Fruit fly (Drosophila melanogaster) whole organism, embryonic: ENCODE data around the gene dbf.

ENCODE experiments used
- CG10209 ChIP-seq: fragments of 200-800 bp; sonication (Bioruptor generic); optimal IDR thresholded peaks from 3 replicates; lab custom pipeline; 2017; ENCODE audit warnings: missing biosample characterization, mild to moderate bottlenecking, missing genetic modification characterization, missing genetic modification reagents
- CG11695 ChIP-seq: fragments of 200-800 bp; sonication (Bioruptor generic); IDR thresholded peaks from 3 replicates; pipeline ENCODE4 v1.3.6; 2022; ENCODE audit warnings: missing biosample characterization, missing genetic modification characterization
- CG12071 ChIP-seq: fragments of 200-800 bp; sonication (Bioruptor generic); optimal IDR thresholded peaks from 3 replicates; lab custom pipeline; 2018; ENCODE audit warnings: missing biosample characterization, mild to moderate bottlenecking, missing genetic modification characterization
- CG14014 ChIP-seq: fragments of 200-800 bp; sonication (Bioruptor generic); IDR thresholded peaks from 2 replicates; pipeline ENCODE4 v1.3.6; 2022; ENCODE audit warnings: missing biosample characterization, missing genetic modification characterization
- CG14441 ChIP-seq: fragments of 200-800 bp; sonication (Bioruptor generic); IDR thresholded peaks from 2 replicates; pipeline ENCODE4 v1.3.6; 2022; ENCODE audit warnings: missing biosample characterization, missing genetic modification characterization
- CG14710 ChIP-seq: fragments of 200-800 bp; sonication (Bioruptor generic); optimal IDR thresholded peaks from 3 replicates; lab custom pipeline; 2019; ENCODE audit warnings: missing biosample characterization, mild to moderate bottlenecking, missing genetic modification characterization, moderate library complexity
- CG15514 ChIP-seq: fragments of 200-800 bp; sonication (Bioruptor generic); optimal IDR thresholded peaks from 3 replicates; lab custom pipeline; 2017; ENCODE audit warnings: missing biosample characterization, missing genetic modification characterization, mild to moderate bottlenecking, moderate library complexity, missing genetic modification reagents
- CG15601 ChIP-seq: fragments of 200-800 bp; sonication (Bioruptor generic); optimal IDR thresholded peaks from 3 replicates; lab custom pipeline; 2019; ENCODE audit warnings: missing biosample characterization, mild to moderate bottlenecking, missing genetic modification characterization, moderate library complexity
- CG1602 ChIP-seq: fragments of 200-800 bp; sonication (Bioruptor generic); optimal IDR thresholded peaks from 3 replicates; lab custom pipeline; 2016; ENCODE audit warnings: missing biosample characterization, missing genetic modification characterization
- CG17186 ChIP-seq: fragments of 200-800 bp; sonication (Bioruptor generic); optimal IDR thresholded peaks from 3 replicates; lab custom pipeline; 2017; ENCODE audit warnings: missing biosample characterization, missing genetic modification reagents, missing genetic modification characterization
- CG18599 ChIP-seq: fragments of 200-800 bp; sonication (Bioruptor generic); optimal IDR thresholded peaks from 3 replicates; lab custom pipeline; 2017; ENCODE audit warnings: missing biosample characterization, missing genetic modification characterization, mild to moderate bottlenecking, moderate library complexity, missing genetic modification reagents
- CG18619 ChIP-seq: fragments of 200-800 bp; sonication (Bioruptor generic); optimal IDR thresholded peaks from 3 replicates; lab custom pipeline; 2017; ENCODE audit warnings: missing biosample characterization, mild to moderate bottlenecking, missing genetic modification characterization
- CG2678 ChIP-seq: fragments of 200-800 bp; sonication (Bioruptor generic); optimal IDR thresholded peaks from 3 replicates; lab custom pipeline; 2019; ENCODE audit warnings: missing biosample characterization, mild to moderate bottlenecking, missing genetic modification characterization, moderate library complexity
- CG31224 ChIP-seq: fragments of 200-800 bp; sonication (Bioruptor generic); IDR thresholded peaks from 2 replicates; pipeline ENCODE4 v1.3.6; 2022; ENCODE audit warnings: missing biosample characterization, missing genetic modification characterization
- CG32772 ChIP-seq: fragments of 200-800 bp; sonication (Bioruptor generic); IDR thresholded peaks from 2 replicates; pipeline ENCODE4 v1.3.6; 2022; ENCODE audit warnings: missing biosample characterization, missing genetic modification characterization
- CG4730 ChIP-seq: fragments of 200-800 bp; sonication (Bioruptor generic); IDR thresholded peaks from 2 replicates; pipeline ENCODE4 v1.3.6; 2022; ENCODE audit warnings: missing biosample characterization, missing genetic modification characterization
- CG6254 ChIP-seq: fragments of 200-800 bp; sonication (Bioruptor generic); optimal IDR thresholded peaks from 3 replicates; lab custom pipeline; 2017; ENCODE audit warnings: mild to moderate bottlenecking, missing biosample characterization, missing genetic modification reagents, missing genetic modification characterization
- CG6272 ChIP-seq: fragments of 200-800 bp; sonication (Bioruptor generic); IDR thresholded peaks from 2 replicates; pipeline ENCODE4 v1.3.6; 2022; ENCODE audit warnings: missing biosample characterization, missing genetic modification characterization
- CG7556 ChIP-seq: fragments of 200-800 bp; sonication (Bioruptor generic); optimal IDR thresholded peaks from 2 replicates; lab custom pipeline; 2017; ENCODE audit warnings: missing biosample characterization, mild to moderate bottlenecking, missing genetic modification characterization
- CG7786 ChIP-seq: fragments of 200-800 bp; sonication (Bioruptor generic); optimal IDR thresholded peaks from 2 replicates; lab custom pipeline; 2016; ENCODE audit warnings: missing biosample characterization, missing genetic modification characterization
- Fer1 ChIP-seq: fragments of 200-800 bp; sonication (Bioruptor generic); optimal IDR thresholded peaks from 2 replicates; lab custom pipeline; 2017; ENCODE audit warnings: missing biosample characterization, mild to moderate bottlenecking, missing genetic modification characterization
- HHEX ChIP-seq: fragments of 200-800 bp; sonication (Bioruptor generic); optimal IDR thresholded peaks from 3 replicates; lab custom pipeline; 2017; ENCODE audit warnings: missing biosample characterization, mild to moderate bottlenecking, missing genetic modification characterization, missing genetic modification reagents
- Hr51 ChIP-seq, 2 experiments: fragments of 200-800 bp; sonication (Bioruptor generic); optimal IDR thresholded peaks; 2 replicates in 1 of 2; 3 replicates in 1 of 2; lab custom pipeline; 2016 to 2018; ENCODE audit warnings: missing biosample characterization in 2 of 2, missing genetic modification characterization in 2 of 2, mild to moderate bottlenecking in 1 of 2, moderate library complexity in 1 of 2
- Mes4 ChIP-seq: fragments of 200-800 bp; sonication (Bioruptor generic); optimal IDR thresholded peaks from 2 replicates; lab custom pipeline; 2016; ENCODE audit warnings: missing biosample characterization, missing genetic modification characterization
- Nf-YB ChIP-seq: fragments of 200-800 bp; sonication (Bioruptor generic); optimal IDR thresholded peaks from 3 replicates; lab custom pipeline; 2019; ENCODE audit warnings: missing biosample characterization, mild to moderate bottlenecking, missing genetic modification characterization, moderate library complexity
- Pdp1 ChIP-seq, 2 experiments: fragments of 200-800 bp; sonication (Bioruptor generic); optimal IDR thresholded peaks; 3 replicates each; lab custom pipeline; 2016; ENCODE audit warnings: missing biosample characterization in 2 of 2, missing genetic modification characterization in 2 of 2, mild to moderate bottlenecking in 1 of 2, moderate library complexity in 1 of 2
- Rfx ChIP-seq: fragments of 200-800 bp; sonication (Bioruptor generic); IDR thresholded peaks from 2 replicates; pipeline ENCODE4 v1.3.6; 2022; ENCODE audit warnings: missing biosample characterization, missing genetic modification characterization
- Sox102F ChIP-seq: fragments of 200-800 bp; sonication (Bioruptor generic); optimal IDR thresholded peaks from 2 replicates; lab custom pipeline; 2018; ENCODE audit warnings: missing biosample characterization, mild to moderate bottlenecking, missing genetic modification characterization, moderate library complexity
- Trl ChIP-seq, 3 experiments: fragments of >200 bp in 2 of 3; fragments of 200-800 bp in 1 of 3; sonication (Bioruptor generic) in 1 of 3; optimal IDR thresholded peaks; 2 replicates in 1 of 3; 3 replicates in 2 of 3; lab custom pipeline; 2016 to 2017; ENCODE audit warnings: missing biosample characterization in 1 of 3, missing genetic modification characterization in 1 of 3
- ab ChIP-seq: fragments of 200-800 bp; sonication (Bioruptor generic); optimal IDR thresholded peaks from 2 replicates; lab custom pipeline; 2016; ENCODE audit warnings: missing biosample characterization, missing genetic modification characterization
- ci ChIP-seq: fragments of 200-800 bp; sonication (Bioruptor generic); IDR thresholded peaks from 3 replicates; pipeline ENCODE4 v1.3.6; 2022; ENCODE audit warnings: missing biosample characterization, missing genetic modification characterization
- dmrt11E ChIP-seq: fragments of 200-800 bp; sonication (Bioruptor generic); optimal IDR thresholded peaks from 3 replicates; lab custom pipeline; 2018; ENCODE audit warnings: missing biosample characterization, mild to moderate bottlenecking, missing genetic modification characterization, moderate library complexity
- fd3F ChIP-seq: fragments of 200-800 bp; sonication (Bioruptor generic); optimal IDR thresholded peaks from 2 replicates; lab custom pipeline; 2018; ENCODE audit warnings: missing biosample characterization, mild to moderate bottlenecking, missing genetic modification characterization, moderate library complexity
- fu2 ChIP-seq: fragments of 200-800 bp; sonication (Bioruptor generic); optimal IDR thresholded peaks from 2 replicates; lab custom pipeline; 2016; ENCODE audit warnings: missing biosample characterization, missing genetic modification characterization
- gem ChIP-seq: fragments of 200-800 bp; sonication (Bioruptor generic); optimal IDR thresholded peaks from 2 replicates; lab custom pipeline; 2019; ENCODE audit warnings: missing biosample characterization, mild to moderate bottlenecking, missing genetic modification characterization, moderate library complexity
- gsb ChIP-seq: fragments of 200-800 bp; sonication (Bioruptor generic); IDR thresholded peaks from 2 replicates; pipeline ENCODE4 v1.3.6; 2022; ENCODE audit warnings: missing biosample characterization, missing genetic modification characterization
- her ChIP-seq: fragments of 200-800 bp; sonication (Bioruptor generic); optimal IDR thresholded peaks from 2 replicates; lab custom pipeline; 2016; ENCODE audit warnings: missing biosample characterization, missing genetic modification characterization
- hkb ChIP-seq, 2 experiments: fragments of 200-800 bp in 1 of 2; fragments of >200 bp in 1 of 2; sonication (Bioruptor generic) in 1 of 2; IDR thresholded peaks in 1 of 2; optimal IDR thresholded peaks in 1 of 2; 2 replicates each; pipeline versions ENCODE4 v1.3.6 to Lab custom; 2017 to 2022; ENCODE audit warnings: missing biosample characterization in 1 of 2, missing genetic modification characterization in 1 of 2
- ind ChIP-seq: fragments of 200-800 bp; sonication (Bioruptor generic); optimal IDR thresholded peaks from 3 replicates; lab custom pipeline; 2016; ENCODE audit warnings: missing biosample characterization, missing genetic modification characterization
- lbe ChIP-seq: fragments of 200-800 bp; sonication (Bioruptor generic); optimal IDR thresholded peaks from 2 replicates; lab custom pipeline; 2016; ENCODE audit warnings: missing biosample characterization, mild to moderate bottlenecking, missing genetic modification characterization
- lilli ChIP-seq: fragments of 200-800 bp; sonication (Bioruptor generic); optimal IDR thresholded peaks from 3 replicates; lab custom pipeline; 2016; ENCODE audit warnings: missing biosample characterization, missing genetic modification characterization
- lola ChIP-seq, 3 experiments: fragments of >200 bp in 2 of 3; fragments of 200-800 bp in 1 of 3; sonication (Bioruptor generic) in 1 of 3; optimal IDR thresholded peaks; 2 replicates each; lab custom pipeline; 2017 to 2019; ENCODE audit warnings: missing biosample characterization in 3 of 3, missing genetic modification characterization in 3 of 3, mild to moderate bottlenecking in 1 of 3, moderate library complexity in 1 of 3
- otp ChIP-seq: fragments of 200-800 bp; sonication (Bioruptor generic); IDR thresholded peaks from 3 replicates; pipeline ENCODE4, ENCODE4 v1.3.6; 2022; ENCODE audit warnings: missing biosample characterization, missing genetic modification characterization
- pb ChIP-seq: fragments of 200-800 bp; sonication (Bioruptor generic); optimal IDR thresholded peaks from 3 replicates; lab custom pipeline; 2016; ENCODE audit warnings: missing biosample characterization, missing genetic modification characterization
- pho ChIP-seq: fragments of 200-800 bp; sonication (Bioruptor generic); optimal IDR thresholded peaks from 2 replicates; lab custom pipeline; 2016; ENCODE audit warnings: missing biosample characterization, missing genetic modification characterization
- psq ChIP-seq: fragments of 200-800 bp; sonication (Bioruptor generic); optimal IDR thresholded peaks from 2 replicates; lab custom pipeline; 2017; ENCODE audit warnings: missing biosample characterization, missing genetic modification characterization
- slbo ChIP-seq: fragments of 200-800 bp; sonication (Bioruptor generic); IDR thresholded peaks from 2 replicates; pipeline ENCODE4 v1.3.6; 2022; ENCODE audit warnings: missing biosample characterization, missing genetic modification characterization
- tin ChIP-seq: fragments of 200-800 bp; sonication (Bioruptor generic); optimal IDR thresholded peaks from 3 replicates; lab custom pipeline; 2016; ENCODE audit warnings: missing biosample characterization, missing genetic modification characterization
- vvl ChIP-seq: fragments of 200-800 bp; sonication (Bioruptor generic); IDR thresholded peaks from 2 replicates; pipeline ENCODE4 v1.3.6; 2022; ENCODE audit warnings: missing biosample characterization, missing genetic modification characterization

Gene dbf

dm6 chr2L:10697992-10698391 lies 46.6 kb downstream of the dbf start, which contains the start of gene CG7300 (continued):
- TF ChIP-seq HHEX (peak; percentile 35), CG6272 (GFP tag; lab: Robert Waterston, UW) (peak; percentile 38; the same call in 1 of the 2 replicates), ind (GFP tag; lab: Kevin White, UChicago) (peak; percentile 63), CG10209 (GFP tag; lab: Kevin White, UChicago) (peak; percentile 31), CG18619 (peak; percentile 23), otp (GFP tag; lab: Robert Waterston, UW) (peak; percentile 24; the same call in 1 of the 3 replicates), fd3F (GFP tag; lab: Kevin White, UChicago) (peak; percentile 54), CG4730 (GFP tag; lab: Robert Waterston, UW) (peak; percentile 40; the same call in 1 of the 2 replicates), CG12071 (peak; percentile 37), Sox102F (GFP tag; lab: Kevin White, UChicago) (peak; percentile 64), CG7786 (GFP tag; lab: Kevin White, UChicago) (peak; percentile 24), lilli (peak; percentile 62), CG6254 (peak; percentile 9), fu2 (GFP tag; lab: Kevin White, UChicago) (peak; percentile 38), her (peak; percentile 45), CG14710 (tag; lab: Kevin White, UChicago) (peak; percentile 8), hkb (optimal IDR thresholded peaks at IDR 0.05; lab: Kevin White, UChicago) (no peak), hkb (GFP tag; IDR thresholded peaks at IDR 0.05; lab: Robert Waterston, UW) (peak; percentile 64), Fer1 (GFP tag; lab: Kevin White, UChicago) (no peak), gem (tag; lab: Kevin White, UChicago) (peak; percentile 77), Trl (optimal IDR thresholded peaks at IDR 0.05; lab: Kevin White, UChicago) (no peak), Trl (GFP tag; optimal IDR thresholded peaks at IDR 0.05; lab: Kevin White, UChicago) (peak; percentile 32), ci (GFP tag; lab: Robert Waterston, UW) (peak; percentile 69; the same call in 1 of the 3 replicates), lola (GFP tag; optimal IDR thresholded peaks at IDR 0.05; lab: Kevin White, UChicago) (peak in 1 of 3 experiments; percentile 21), psq (GFP tag; lab: Kevin White, UChicago) (no peak), CG11695 (peak; percentile 69; the same call in 2 of the 3 replicates), ab (no peak), CG31224 (0 out of 2 replicates have a peak, but pooled peaks have one; percentile 18), Rfx (GFP tag; lab: Robert Waterston, UW) (peak; percentile 89), CG2678 (peak; percentile 74), pb (GFP tag; lab: Kevin White, UChicago) (peak; percentile 7), tin (GFP tag; lab: Kevin White, UChicago) (peak; percentile 50), CG15514 (GFP tag; lab: Kevin White, UChicago) (peak; percentile 23), CG14441 (GFP tag; lab: Robert Waterston, UW) (peak; percentile 49), Hr51 (GFP tag; optimal IDR thresholded peaks at IDR 0.05; lab: Kevin White, UChicago) (peak; percentile 6 to 40), pho (GFP tag; lab: Kevin White, UChicago) (peak; percentile 36), Nf-YB (peak; percentile 5), CG14014 (GFP tag; lab: Robert Waterston, UW) (no peak), CG17186 (no peak), CG1602 (peak; percentile 22), Pdp1 (GFP tag; optimal IDR thresholded peaks at IDR 0.05; lab: Kevin White, UChicago) (peak in 1 of 2 experiments; percentile 56), gsb (GFP tag; lab: Robert Waterston, UW) (0 out of 2 replicates have a peak, but pooled peaks have one; percentile 38), CG15601 (peak; percentile 8), dmrt11E (tag; lab: Kevin White, UChicago) (peak; percentile 24), CG32772 (GFP tag; lab: Robert Waterston, UW) (peak; percentile 55), lbe (GFP tag; lab: Kevin White, UChicago) (no peak), CG18599 (GFP tag; lab: Kevin White, UChicago) (peak; percentile 58), slbo (GFP tag; lab: Robert Waterston, UW) (peak; percentile 81), vvl (peak; percentile 80), CG7556 (GFP tag; lab: Kevin White, UChicago) (peak; percentile 36), Mes4 (GFP tag; lab: Kevin White, UChicago) (no peak)
